Fruit fly (Drosophila melanogaster) whole organism, embryonic: ENCODE results near the gene DppIII.

Source experiments
- Ada2b ChIP-seq: fragments of 200-800 bp; sonication (Bioruptor generic); IDR thresholded peaks from 2 replicates; pipeline ENCODE4 v1.3.6; 2022; ENCODE audit warnings: missing biosample characterization, missing genetic modification characterization
- CG10274 ChIP-seq: fragments of 200-800 bp; sonication (Bioruptor generic); optimal IDR thresholded peaks from 3 replicates; lab custom pipeline; 2017; ENCODE audit warnings: missing biosample characterization, mild to moderate bottlenecking, missing genetic modification characterization
- CG10979 ChIP-seq: fragments of 200-800 bp; sonication (Bioruptor generic); optimal IDR thresholded peaks from 2 replicates; lab custom pipeline; 2018; ENCODE audit warnings: missing biosample characterization, mild to moderate bottlenecking, missing genetic modification characterization, moderate library complexity
- CG11456 ChIP-seq: fragments of 200-800 bp; sonication (Bioruptor generic); IDR thresholded peaks from 3 replicates; pipeline ENCODE4 v1.3.6; 2022; ENCODE audit warnings: missing biosample characterization, missing genetic modification characterization
- CG11723 ChIP-seq: fragments of 200-800 bp; sonication (Bioruptor generic); optimal IDR thresholded peaks from 2 replicates; lab custom pipeline; 2017; ENCODE audit warnings: missing biosample characterization, mild to moderate bottlenecking, missing genetic modification characterization
- CG13123 ChIP-seq: fragments of 200-800 bp; sonication (Bioruptor generic); optimal IDR thresholded peaks from 2 replicates; lab custom pipeline; 2016; ENCODE audit warnings: missing biosample characterization, missing genetic modification characterization
- CG13894 ChIP-seq: fragments of 200-800 bp; sonication (Bioruptor generic); optimal IDR thresholded peaks from 3 replicates; lab custom pipeline; 2018; ENCODE audit warnings: missing biosample characterization, mild to moderate bottlenecking, missing genetic modification characterization, moderate library complexity
- CG14014 ChIP-seq: fragments of 200-800 bp; sonication (Bioruptor generic); IDR thresholded peaks from 2 replicates; pipeline ENCODE4 v1.3.6; 2022; ENCODE audit warnings: missing biosample characterization, missing genetic modification characterization
- CG14710 ChIP-seq: fragments of 200-800 bp; sonication (Bioruptor generic); optimal IDR thresholded peaks from 3 replicates; lab custom pipeline; 2019; ENCODE audit warnings: missing biosample characterization, mild to moderate bottlenecking, missing genetic modification characterization, moderate library complexity
- CG14965 ChIP-seq: fragments of 200-800 bp; sonication (Bioruptor generic); optimal IDR thresholded peaks from 2 replicates; lab custom pipeline; 2016; ENCODE audit warnings: missing biosample characterization, missing genetic modification characterization, borderline replicate concordance
- CG1603 ChIP-seq: fragments of 200-800 bp; sonication (Bioruptor generic); optimal IDR thresholded peaks from 2 replicates; lab custom pipeline; 2019; ENCODE audit warnings: missing biosample characterization, mild to moderate bottlenecking, missing genetic modification characterization, moderate library complexity
- CG17361 ChIP-seq: fragments of 200-800 bp; sonication (Bioruptor generic); IDR thresholded peaks from 3 replicates; pipeline ENCODE4 v1.3.6; 2022; ENCODE audit warnings: missing biosample characterization, missing genetic modification characterization
- CG18011 ChIP-seq: fragments of 200-800 bp; sonication (Bioruptor generic); optimal IDR thresholded peaks from 2 replicates; lab custom pipeline; 2017; ENCODE audit warnings: missing biosample characterization, missing genetic modification characterization, mild to moderate bottlenecking, moderate library complexity, missing genotype
- CG18619 ChIP-seq: fragments of 200-800 bp; sonication (Bioruptor generic); optimal IDR thresholded peaks from 3 replicates; lab custom pipeline; 2017; ENCODE audit warnings: missing biosample characterization, mild to moderate bottlenecking, missing genetic modification characterization
- CG2129 ChIP-seq: fragments of 200-800 bp; sonication (Bioruptor generic); IDR thresholded peaks from 2 replicates; pipeline ENCODE4 v1.3.6; 2022; ENCODE audit warnings: missing biosample characterization, missing genetic modification characterization; ENCODE audit not compliant: partially characterized antibody
- CG3407 ChIP-seq: fragments of 200-800 bp; sonication (Bioruptor generic); optimal IDR thresholded peaks from 2 replicates; lab custom pipeline; 2018; ENCODE audit warnings: missing biosample characterization, mild to moderate bottlenecking, missing genetic modification characterization
- CG4707 ChIP-seq: fragments of 200-800 bp; sonication (Bioruptor generic); optimal IDR thresholded peaks from 2 replicates; lab custom pipeline; 2018; ENCODE audit warnings: missing biosample characterization, mild to moderate bottlenecking, missing genetic modification characterization, moderate library complexity
- CG4730 ChIP-seq: fragments of 200-800 bp; sonication (Bioruptor generic); IDR thresholded peaks from 2 replicates; pipeline ENCODE4 v1.3.6; 2022; ENCODE audit warnings: missing biosample characterization, missing genetic modification characterization
- CG6813 ChIP-seq: fragments of 200-800 bp; sonication (Bioruptor generic); optimal IDR thresholded peaks from 2 replicates; lab custom pipeline; 2017; ENCODE audit warnings: missing biosample characterization, missing genetic modification characterization, mild to moderate bottlenecking, moderate library complexity, missing genetic modification reagents
- CG9932 ChIP-seq: fragments of 200-800 bp; sonication (Bioruptor generic); IDR thresholded peaks from 2 replicates; pipeline ENCODE4 v1.3.6; 2022; ENCODE audit warnings: missing biosample characterization, missing genetic modification characterization
- Chrac-16 ChIP-seq: fragments of 200-800 bp; sonication (Bioruptor generic); optimal IDR thresholded peaks from 3 replicates; lab custom pipeline; 2016; ENCODE audit warnings: missing biosample characterization, missing genetic modification characterization
- CkIIα-i1 ChIP-seq: fragments of 200-800 bp; sonication (Bioruptor generic); IDR thresholded peaks from 2 replicates; pipeline ENCODE4 v1.3.6; 2022; ENCODE audit warnings: missing biosample characterization, missing genetic modification characterization
- CrebB ChIP-seq: fragments of 200-800 bp; sonication (Bioruptor generic); optimal IDR thresholded peaks from 3 replicates; lab custom pipeline; 2018; ENCODE audit warnings: missing biosample characterization, mild to moderate bottlenecking, missing genetic modification characterization
- Dip3 ChIP-seq: fragments of 200-800 bp; sonication (Bioruptor generic); optimal IDR thresholded peaks from 3 replicates; lab custom pipeline; 2016; ENCODE audit warnings: missing biosample characterization, missing genetic modification characterization
- E2f2 ChIP-seq: fragments of 200-800 bp; sonication (Bioruptor generic); IDR thresholded peaks from 2 replicates; pipeline ENCODE4 v1.3.6; 2022; ENCODE audit warnings: missing biosample characterization, missing genetic modification characterization
- ERR ChIP-seq: fragments of 200-800 bp; sonication (Bioruptor generic); optimal IDR thresholded peaks from 2 replicates; lab custom pipeline; 2016; ENCODE audit warnings: missing biosample characterization, missing genetic modification characterization
- Fer1 ChIP-seq: fragments of 200-800 bp; sonication (Bioruptor generic); optimal IDR thresholded peaks from 2 replicates; lab custom pipeline; 2017; ENCODE audit warnings: missing biosample characterization, mild to moderate bottlenecking, missing genetic modification characterization
- Hmr ChIP-seq: fragments of 200-800 bp; sonication (Bioruptor generic); optimal IDR thresholded peaks from 3 replicates; lab custom pipeline; 2017; ENCODE audit warnings: mild to moderate bottlenecking, missing biosample characterization, missing genetic modification reagents, missing genetic modification characterization
- Meics ChIP-seq: fragments of 200-800 bp; sonication (Bioruptor generic); optimal IDR thresholded peaks from 2 replicates; lab custom pipeline; 2017; ENCODE audit warnings: missing biosample characterization, mild to moderate bottlenecking, missing genetic modification characterization
- NK7.1 ChIP-seq: fragments of 200-800 bp; sonication (Bioruptor generic); optimal IDR thresholded peaks from 3 replicates; lab custom pipeline; 2016; ENCODE audit warnings: missing biosample characterization, missing genetic modification characterization
- PHDP ChIP-seq: fragments of 200-800 bp; sonication (Bioruptor generic); optimal IDR thresholded peaks from 3 replicates; lab custom pipeline; 2018; ENCODE audit warnings: missing biosample characterization, mild to moderate bottlenecking, missing genetic modification characterization, moderate library complexity
- Ptx1 ChIP-seq: fragments of 200-800 bp; sonication (Bioruptor generic); IDR thresholded peaks from 2 replicates; pipeline ENCODE4 v1.3.6; 2022; ENCODE audit warnings: missing biosample characterization, missing genetic modification characterization
- Ravus ChIP-seq: fragments of 200-800 bp; sonication (Bioruptor generic); IDR thresholded peaks from 2 replicates; pipeline ENCODE4 v1.3.6; 2022; ENCODE audit warnings: missing biosample characterization, missing genetic modification characterization
- Rfx ChIP-seq: fragments of 200-800 bp; sonication (Bioruptor generic); IDR thresholded peaks from 2 replicates; pipeline ENCODE4 v1.3.6; 2022; ENCODE audit warnings: missing biosample characterization, missing genetic modification characterization
- Rx ChIP-seq: fragments of 200-800 bp; sonication (Bioruptor generic); IDR thresholded peaks from 2 replicates; pipeline ENCODE4 v1.3.6; 2022; ENCODE audit warnings: missing biosample characterization, missing genetic modification characterization
- TFAM ChIP-seq: fragments of 200-800 bp; sonication (Bioruptor generic); optimal IDR thresholded peaks from 2 replicates; lab custom pipeline; 2017; ENCODE audit warnings: missing biosample characterization, missing genetic modification characterization, inconsistent platforms
- amos ChIP-seq: fragments of 200-800 bp; sonication (Bioruptor generic); IDR thresholded peaks from 2 replicates; pipeline ENCODE4 v1.3.6; 2022; ENCODE audit warnings: missing biosample characterization, missing genetic modification characterization; ENCODE audit not compliant: partially characterized antibody
- ash1 ChIP-seq: fragments of 200-800 bp; sonication (Bioruptor generic); optimal IDR thresholded peaks from 2 replicates; lab custom pipeline; 2018; ENCODE audit warnings: missing biosample characterization, mild to moderate bottlenecking, missing genetic modification characterization
- btn ChIP-seq: fragments of 200-800 bp; sonication (Bioruptor generic); optimal IDR thresholded peaks from 2 replicates; lab custom pipeline; 2016; ENCODE audit warnings: missing biosample characterization, missing genetic modification characterization
- crc ChIP-seq: fragments of 200-800 bp; sonication (Bioruptor generic); optimal IDR thresholded peaks from 2 replicates; lab custom pipeline; 2016; ENCODE audit warnings: missing biosample characterization, missing genetic modification characterization
- croc ChIP-seq: fragments of 200-800 bp; sonication (Bioruptor generic); conservative IDR thresholded peaks from 3 replicates; pipeline ENCODE4 v1.3.6; 2022; ENCODE audit warnings: missing biosample characterization, missing genetic modification characterization
- cwo ChIP-seq: fragments of 200-800 bp; sonication (Bioruptor generic); optimal IDR thresholded peaks from 3 replicates; lab custom pipeline; 2017; ENCODE audit warnings: missing biosample characterization, missing genetic modification characterization, mild to moderate bottlenecking, moderate library complexity, missing genetic modification reagents
- eyg ChIP-seq: fragments of 200-800 bp; sonication (Bioruptor generic); optimal IDR thresholded peaks from 3 replicates; lab custom pipeline; 2016; ENCODE audit warnings: missing biosample characterization, missing genetic modification characterization
- grn ChIP-seq: fragments of 200-800 bp; sonication (Bioruptor generic); optimal IDR thresholded peaks from 3 replicates; lab custom pipeline; 2017; ENCODE audit warnings: missing biosample characterization, missing genetic modification characterization
- jumu ChIP-seq: fragments of 200-800 bp; sonication (Bioruptor generic); optimal IDR thresholded peaks from 3 replicates; lab custom pipeline; 2016; ENCODE audit warnings: missing biosample characterization, missing genetic modification characterization
- pum ChIP-seq: fragments of 200-800 bp; sonication (Bioruptor generic); optimal IDR thresholded peaks from 2 replicates; lab custom pipeline; 2016; ENCODE audit warnings: missing biosample characterization, missing genetic modification characterization
- sqz ChIP-seq: fragments of 200-800 bp; sonication (Bioruptor generic); optimal IDR thresholded peaks from 3 replicates; lab custom pipeline; 2018; ENCODE audit warnings: missing biosample characterization, mild to moderate bottlenecking, missing genetic modification characterization
- ssp ChIP-seq: fragments of 200-800 bp; sonication (Bioruptor generic); IDR thresholded peaks from 2 replicates; pipeline ENCODE4 v1.3.6; 2022; ENCODE audit warnings: missing biosample characterization, missing genetic modification characterization
- trem ChIP-seq: fragments of 200-800 bp; optimal IDR thresholded peaks from 3 replicates; lab custom pipeline; 2019; ENCODE audit warnings: missing biosample characterization, mild to moderate bottlenecking, missing genetic modification characterization, moderate library complexity
- tx ChIP-seq: fragments of 200-800 bp; sonication (Bioruptor generic); optimal IDR thresholded peaks from 2 replicates; lab custom pipeline; 2016; ENCODE audit warnings: missing biosample characterization, missing genetic modification characterization
- usp ChIP-seq: fragments of >200 bp; optimal IDR thresholded peaks from 2 replicates; lab custom pipeline; 2017; ENCODE audit warnings: missing biosample characterization, missing genetic modification characterization
- zen2 ChIP-seq: fragments of 200-800 bp; sonication (Bioruptor generic); IDR thresholded peaks from 3 replicates; pipeline ENCODE4 v1.3.6; 2022; ENCODE audit warnings: missing biosample characterization, missing genetic modification characterization; ENCODE audit not compliant: partially characterized antibody

Gene DppIII

dm6 chr3R:8305110-8305509 is 39.1 kb upstream of the DppIII start, which contains the start of gene Sgt1 (continued):
- no peak for TF ChIP-seq CG14965 (GFP tag; lab: Kevin White, UChicago)
- no peak for TF ChIP-seq CG13123 (GFP tag; lab: Kevin White, UChicago)
- TF ChIP-seq grn (GFP tag; lab: Kevin White, UChicago) = no peak
- peak; percentile 78 for TF ChIP-seq CG9932
- TF ChIP-seq crc = no peak
- no peak for TF ChIP-seq TFAM (GFP tag; lab: Kevin White, UChicago)
- peak; percentile 23 for TF ChIP-seq Dip3 (GFP tag; lab: Kevin White, UChicago)
- TF ChIP-seq Meics (GFP tag; lab: Kevin White, UChicago) = no peak
- peak; percentile 41 for TF ChIP-seq CrebB (tag; lab: Kevin White, UChicago)
- TF ChIP-seq Rfx (GFP tag; lab: Robert Waterston, UW) = peak; percentile 74
- peak; percentile 22 for TF ChIP-seq CG18619 (GFP tag; lab: Kevin White, UChicago)
- peak; percentile 33; the same call in 1 of the 2 replicates for TF ChIP-seq CG2129 (GFP tag; lab: Robert Waterston, UW)
- no peak for TF ChIP-seq CG4707 (GFP tag; lab: Kevin White, UChicago)
- peak; percentile 21 for TF ChIP-seq Fer1 (GFP tag; lab: Kevin White, UChicago)
- TF ChIP-seq E2f2 (GFP tag; lab: Robert Waterston, UW) = peak; percentile 100
- TF ChIP-seq ERR (GFP tag; lab: Kevin White, UChicago) = peak; percentile 51
- TF ChIP-seq pum = peak; percentile 12
- TF ChIP-seq usp (GFP tag; lab: Kevin White, UChicago) = no peak
- peak; percentile 63 for TF ChIP-seq jumu (GFP tag; lab: Kevin White, UChicago)
- no peak for TF ChIP-seq Ravus
- TF ChIP-seq CG14014 = no peak
- TF ChIP-seq amos (GFP tag; lab: Robert Waterston, UW) = peak; percentile 85
- no peak for TF ChIP-seq CG18011 (GFP tag; lab: Kevin White, UChicago)
- TF ChIP-seq ssp = no peak
- TF ChIP-seq CG1603 (tag; lab: Kevin White, UChicago) = peak; percentile 84
- peak; percentile 69 for TF ChIP-seq CG14710 (tag; lab: Kevin White, UChicago)
- peak; percentile 64; the same call in 1 of the 3 replicates for TF ChIP-seq zen2 (GFP tag; lab: Robert Waterston, UW)
- TF ChIP-seq CG13894 (tag; lab: Kevin White, UChicago) = no peak
- 0 out of 3 replicates have a peak, but pooled peaks have one; percentile 21 for TF ChIP-seq CG17361 (GFP tag; lab: Robert Waterston, UW)
- TF ChIP-seq sqz (GFP tag; lab: Kevin White, UChicago) = no peak
- no peak for TF ChIP-seq CG4730 (GFP tag; lab: Robert Waterston, UW)
- TF ChIP-seq PHDP (tag; lab: Kevin White, UChicago) = peak; percentile 6
- TF ChIP-seq tx (GFP tag; lab: Kevin White, UChicago) = peak; percentile 31
- no peak for TF ChIP-seq Ada2b
- no peak for TF ChIP-seq eyg (GFP tag; lab: Kevin White, UChicago)
- TF ChIP-seq trem (tag; lab: Kevin White, UChicago) = peak; percentile 93
- no peak for TF ChIP-seq croc
- no peak for TF ChIP-seq CG10274 (GFP tag; lab: Kevin White, UChicago)
- peak; percentile 77 for TF ChIP-seq Hmr (GFP tag; lab: Kevin White, UChicago)
- TF ChIP-seq btn (GFP tag; lab: Kevin White, UChicago) = no peak
- no peak for TF ChIP-seq CG3407 (GFP tag; lab: Kevin White, UChicago)
- TF ChIP-seq CG11456 (GFP tag; lab: Robert Waterston, UW) = no peak
- peak; percentile 8 for TF ChIP-seq Chrac-16 (GFP tag; lab: Kevin White, UChicago)
- no peak for TF ChIP-seq ash1 (GFP tag; lab: Kevin White, UChicago)
- TF ChIP-seq NK7.1 (GFP tag; lab: Kevin White, UChicago) = no peak
- TF ChIP-seq CkIIα-i1 (GFP tag; lab: Robert Waterston, UW) = no peak
- no peak for TF ChIP-seq CG6813 (GFP tag; lab: Kevin White, UChicago)
- no peak for TF ChIP-seq Ptx1 (GFP tag; lab: Robert Waterston, UW)
- TF ChIP-seq cwo (GFP tag; lab: Kevin White, UChicago) = no peak
- no peak for TF ChIP-seq CG11723 (GFP tag; lab: Kevin White, UChicago)
- TF ChIP-seq Rx = no peak
- no peak for TF ChIP-seq CG10979 (tag; lab: Kevin White, UChicago)
